Worm (Caenorhabditis elegans): ENCODE measurements around the gene idpp-12.

The idpp-12 gene

ce11 chrIV:3311243-3311642 is 7.5 kb downstream of the idpp-12 start, which contains the start of gene zip-11 (continued):
- peak; percentile 69 for TF ChIP-seq nhr-90 (tag; optimal IDR thresholded peaks at IDR 0.05; ENCODE audit: poor library complexity)
- no peak for TF ChIP-seq zag-1 (tag; optimal IDR thresholded peaks at IDR 0.05)
- TF ChIP-seq mab-9 (GFP tag; IDR thresholded peaks at IDR 0.05), result no peak
- no peak for TF ChIP-seq ama-1 (optimal IDR thresholded peaks at IDR 0.05)
- peak; percentile 75 for TF ChIP-seq nhr-20 (tag; optimal IDR thresholded peaks at IDR 0.05)
- no peak for TF ChIP-seq efl-3 (GFP tag; optimal IDR thresholded peaks at IDR 0.05)
- TF ChIP-seq aly-2 (tag; optimal IDR thresholded peaks at IDR 0.05), result no peak
- TF ChIP-seq nhr-11 (tag; optimal IDR thresholded peaks at IDR 0.05), result no peak
- TF ChIP-seq lin-39 (tag; optimal IDR thresholded peaks at IDR 0.05), result no peak
- TF ChIP-seq sox-4 (tag; optimal IDR thresholded peaks at IDR 0.05), result no peak
- TF ChIP-seq blmp-1 (tag; optimal IDR thresholded peaks at IDR 0.05), result peak; percentile 68
- TF ChIP-seq alr-1 (tag; optimal IDR thresholded peaks at IDR 0.05; ENCODE audit: borderline replicate concordance), result no peak
- peak; percentile 6 to 57 (median 49) for TF ChIP-seq dpl-1 (GFP tag; optimal IDR thresholded peaks at IDR 0.05)
- peak; percentile 91 for TF ChIP-seq rnt-1 (tag; optimal IDR thresholded peaks at IDR 0.05)
- no peak for TF ChIP-seq aha-1 (tag; optimal IDR thresholded peaks at IDR 0.05)
- TF ChIP-seq irx-1 (tag; optimal IDR thresholded peaks at IDR 0.05), result peak; percentile 33
- TF ChIP-seq nhr-71 (tag; optimal IDR thresholded peaks at IDR 0.05), result peak; percentile 84
- TF ChIP-seq lsy-2 (tag; optimal IDR thresholded peaks at IDR 0.05), result peak; percentile 64 to 78
- TF ChIP-seq lin-35 (GFP tag; optimal IDR thresholded peaks at IDR 0.05), result peak; percentile 35 to 47
- no peak for TF ChIP-seq ceh-90 (tag; optimal IDR thresholded peaks at IDR 0.05)
- TF ChIP-seq ceh-63 (GFP tag; optimal IDR thresholded peaks at IDR 0.05), result no peak
- TF ChIP-seq unc-86 (tag; optimal IDR thresholded peaks at IDR 0.05), result peak; percentile 22
- TF ChIP-seq hpl-2 (GFP tag; optimal IDR thresholded peaks at IDR 0.05), result no peak
- peak; percentile 10 for TF ChIP-seq snpc-4 (tag; optimal IDR thresholded peaks at IDR 0.05)
- no peak for TF ChIP-seq pag-3 (tag; optimal IDR thresholded peaks at IDR 0.05; ENCODE audit: borderline replicate concordance, insufficient read depth)
- peak; percentile 41 for TF ChIP-seq sup-37 (GFP tag; optimal IDR thresholded peaks at IDR 0.05)
- TF ChIP-seq mef-2 (tag; optimal IDR thresholded peaks at IDR 0.05), result no peak
- TF ChIP-seq nhr-12 (tag; optimal IDR thresholded peaks at IDR 0.05), result no peak
- peak; percentile 29 for TF ChIP-seq dsc-1 (tag; optimal IDR thresholded peaks at IDR 0.05)
- TF ChIP-seq nhr-76 (tag; optimal IDR thresholded peaks at IDR 0.05), result no peak
- TF ChIP-seq mep-1 (tag; optimal IDR thresholded peaks at IDR 0.05), result peak; percentile 61
- peak; percentile 62 for TF ChIP-seq nhr-85 (tag)
- no peak for TF ChIP-seq egl-13 (tag; optimal IDR thresholded peaks at IDR 0.05)
- peak; percentile 9 for TF ChIP-seq skn-1 (tag; optimal IDR thresholded peaks at IDR 0.05)
- TF ChIP-seq swsn-7 (tag; optimal IDR thresholded peaks at IDR 0.05), result peak; percentile 63
- no peak for TF ChIP-seq ceh-8 (GFP tag; optimal IDR thresholded peaks at IDR 0.05)
- TF ChIP-seq unc-98 (GFP tag; IDR thresholded peaks at IDR 0.05), result peak; percentile 28; the same call in 1 of the 2 replicates
- TF ChIP-seq fkh-10 (GFP tag; optimal IDR thresholded peaks at IDR 0.05), result no peak
- TF ChIP-seq efl-1 (optimal IDR thresholded peaks at IDR 0.05), result peak; percentile 69 to 79
- peak; percentile 59 to 96 for TF ChIP-seq efl-1 (GFP tag; optimal IDR thresholded peaks at IDR 0.05 in 1 of 2)
- TF ChIP-seq snu-23 (GFP tag; optimal IDR thresholded peaks at IDR 0.05), result peak; percentile 82
- TF ChIP-seq nhr-77 (tag; optimal IDR thresholded peaks at IDR 0.05), result peak; percentile 16
- no peak for TF ChIP-seq tlp-1 (tag; optimal IDR thresholded peaks at IDR 0.05)
- TF ChIP-seq unc-62 (GFP tag; optimal IDR thresholded peaks at IDR 0.05), result no peak
- TF ChIP-seq ztf-11 (tag; optimal IDR thresholded peaks at IDR 0.05), result peak in 1 of 2 experiments; percentile 45
- peak in 2 of 6 experiments; percentile 34 to 39 for TF ChIP-seq elt-3 (tag; optimal IDR thresholded peaks at IDR 0.05)
- no peak for TF ChIP-seq nhr-28 (tag; optimal IDR thresholded peaks at IDR 0.05)
- no peak for TF ChIP-seq ztf-4 (tag; optimal IDR thresholded peaks at IDR 0.05)
- no peak for TF ChIP-seq ets-5 (GFP tag; IDR thresholded peaks at IDR 0.05)
- no peak for TF ChIP-seq pqm-1 (tag; optimal IDR thresholded peaks at IDR 0.05)
- peak; percentile 42 for TF ChIP-seq jun-1 (tag; optimal IDR thresholded peaks at IDR 0.05)
- peak; percentile 34 for TF ChIP-seq isw-1 (GFP tag; IDR thresholded peaks at IDR 0.05)
- TF ChIP-seq nhr-237 (tag; optimal IDR thresholded peaks at IDR 0.05), result no peak
- TF ChIP-seq F16B12.6 (tag; optimal IDR thresholded peaks at IDR 0.05), result peak; percentile 40
- no peak for TF ChIP-seq C34B4.2 (tag; optimal IDR thresholded peaks at IDR 0.05)

Data from whole organism, L1 larva.